Worm (Caenorhabditis elegans) whole organism, L4/young adult: ENCODE results near the gene Y53C12B.7.
A peak's percentile ranks its signal among the peaks of the same experiment; 100 is the strongest.

Experiments
- W03F9.2 ChIP-seq: fragments of 150-350 bp; optimal IDR thresholded peaks from 2 replicates; lab custom pipeline; 2014; ENCODE audit warnings: missing biosample characterization, missing genetic modification characterization
- dao-5 ChIP-seq: sonication (generic microtip); optimal IDR thresholded peaks from 2 replicates; lab custom pipeline; 2016; ENCODE audit warnings: missing genotype, missing genetic modification characterization, moderate library complexity, missing compliant biosample characterization
- him-1 ChIP-seq: sonication (generic microtip); optimal IDR thresholded peaks from 2 replicates; lab custom pipeline; 2016; ENCODE audit warnings: missing genotype, missing genetic modification reagents, missing genetic modification characterization, missing compliant biosample characterization

The Y53C12B.7 gene

ce11 chrII:9753056-9753455, at the start of gene Y53C12B.7:
Gene Y53C12B.7 (minus strand): TSS chrII:9753218.
- TF ChIP-seq dao-5 (tag; lab: Kevin White, UChicago): no peak
- TF ChIP-seq him-1 (tag; lab: Kevin White, UChicago): no peak
- TF ChIP-seq W03F9.2 (tag; lab: Kevin White, UChicago): no peak

- TF ChIP-seq dao-5 (tag; lab: Kevin White, UChicago): no peak
- TF ChIP-seq W03F9.2 (tag; lab: Kevin White, UChicago): no peak
- TF ChIP-seq him-1 (tag; lab: Kevin White, UChicago): no peak
Observed at ce11 chrII:9802642-9803041, 49.6 kb upstream of the Y53C12B.7 start, which contains the start of gene cyp-13A6. Gene cyp-13A6 (minus strand): TSS chrII:9802821.

ce11 chrII:9800251-9800650, 47.2 kb upstream of the Y53C12B.7 start, which contains the start of gene cyp-13A5:
Gene cyp-13A5 (minus strand): TSS chrII:9800362.
- TF ChIP-seq dao-5 (tag; lab: Kevin White, UChicago) (no peak), him-1 (tag; lab: Kevin White, UChicago) (no peak), W03F9.2 (tag; lab: Kevin White, UChicago) (no peak)

ce11 chrII:9797664-9798063, 44.6 kb upstream of the Y53C12B.7 start, which contains the start of gene cyp-13A4:
Gene cyp-13A4 (minus strand): TSS chrII:9797740.
- TF ChIP-seq him-1 (tag; lab: Kevin White, UChicago) (no peak), dao-5 (tag; lab: Kevin White, UChicago) (no peak), W03F9.2 (tag; lab: Kevin White, UChicago) (no peak)

ce11 chrII:9793197-9793596, 40.2 kb upstream of the Y53C12B.7 start, which contains the start of gene cyp-13A3:
Gene cyp-13A3 (minus strand): TSS chrII:9793297.
- TF ChIP-seq dao-5 (tag; lab: Kevin White, UChicago): no peak
- TF ChIP-seq him-1 (tag; lab: Kevin White, UChicago): no peak
- TF ChIP-seq W03F9.2 (tag; lab: Kevin White, UChicago): no peak

ce11 chrII:9791185-9791584, 38.2 kb upstream of the Y53C12B.7 start:
- TF ChIP-seq dao-5 (tag; lab: Kevin White, UChicago) (no peak), W03F9.2 (tag; lab: Kevin White, UChicago) (no peak), him-1 (tag; lab: Kevin White, UChicago) (no peak)

- TF ChIP-seq W03F9.2 (tag; lab: Kevin White, UChicago) (no peak), him-1 (tag; lab: Kevin White, UChicago) (no peak), dao-5 (tag; lab: Kevin White, UChicago) (no peak)
Observed at ce11 chrII:9787395-9788152, 34.6 kb upstream of the Y53C12B.7 start, which contains the start of gene cyp-13A2. Gene cyp-13A2 (minus strand): TSS chrII:9787629.

ce11 chrII:9786215-9786614, 33.2 kb upstream of the Y53C12B.7 start:
- TF ChIP-seq W03F9.2 (tag; lab: Kevin White, UChicago): no peak
- TF ChIP-seq dao-5 (tag; lab: Kevin White, UChicago): no peak
- TF ChIP-seq him-1 (tag; lab: Kevin White, UChicago): no peak

- TF ChIP-seq him-1 (tag; lab: Kevin White, UChicago) (no peak), W03F9.2 (tag; lab: Kevin White, UChicago) (no peak), dao-5 (tag; lab: Kevin White, UChicago) (no peak)
Observed at ce11 chrII:9782337-9782736, 29.3 kb upstream of the Y53C12B.7 start, which contains the start of gene T10B9.14. Gene T10B9.14 (minus strand): TSS chrII:9782437.

ce11 chrII:9781842-9782241, 28.8 kb upstream of the Y53C12B.7 start, which contains the start of gene cyp-13A1:
Gene cyp-13A1 (minus strand): TSS chrII:9781997.
- TF ChIP-seq him-1 (tag; lab: Kevin White, UChicago): no peak
- TF ChIP-seq dao-5 (tag; lab: Kevin White, UChicago): no peak
- TF ChIP-seq W03F9.2 (tag; lab: Kevin White, UChicago): no peak

- TF ChIP-seq W03F9.2 (tag; lab: Kevin White, UChicago) (no peak), him-1 (tag; lab: Kevin White, UChicago) (no peak)
Observed at ce11 chrII:9778495-9778894, 25.5 kb upstream of the Y53C12B.7 start.

ce11 chrII:9775790-9776189, 22.8 kb upstream of the Y53C12B.7 start, which contains the start of gene T10B9.9:
Gene T10B9.9 (minus strand): TSS chrII:9775890.
- no peak for TF ChIP-seq dao-5 (tag; lab: Kevin White, UChicago)
- TF ChIP-seq W03F9.2 (tag; lab: Kevin White, UChicago): no peak
- TF ChIP-seq him-1 (tag; lab: Kevin White, UChicago): no peak

- peak; percentile 32 for TF ChIP-seq him-1 (tag; lab: Kevin White, UChicago)
- peak; percentile 54 for TF ChIP-seq W03F9.2 (tag; lab: Kevin White, UChicago)
- TF ChIP-seq dao-5 (tag; lab: Kevin White, UChicago): peak; percentile 6
Observed at ce11 chrII:9774653-9775052, 21.6 kb upstream of the Y53C12B.7 start.
